Fruit fly (Drosophila melanogaster): Measurements from ENCODE around the gene tzn.

DNA sequence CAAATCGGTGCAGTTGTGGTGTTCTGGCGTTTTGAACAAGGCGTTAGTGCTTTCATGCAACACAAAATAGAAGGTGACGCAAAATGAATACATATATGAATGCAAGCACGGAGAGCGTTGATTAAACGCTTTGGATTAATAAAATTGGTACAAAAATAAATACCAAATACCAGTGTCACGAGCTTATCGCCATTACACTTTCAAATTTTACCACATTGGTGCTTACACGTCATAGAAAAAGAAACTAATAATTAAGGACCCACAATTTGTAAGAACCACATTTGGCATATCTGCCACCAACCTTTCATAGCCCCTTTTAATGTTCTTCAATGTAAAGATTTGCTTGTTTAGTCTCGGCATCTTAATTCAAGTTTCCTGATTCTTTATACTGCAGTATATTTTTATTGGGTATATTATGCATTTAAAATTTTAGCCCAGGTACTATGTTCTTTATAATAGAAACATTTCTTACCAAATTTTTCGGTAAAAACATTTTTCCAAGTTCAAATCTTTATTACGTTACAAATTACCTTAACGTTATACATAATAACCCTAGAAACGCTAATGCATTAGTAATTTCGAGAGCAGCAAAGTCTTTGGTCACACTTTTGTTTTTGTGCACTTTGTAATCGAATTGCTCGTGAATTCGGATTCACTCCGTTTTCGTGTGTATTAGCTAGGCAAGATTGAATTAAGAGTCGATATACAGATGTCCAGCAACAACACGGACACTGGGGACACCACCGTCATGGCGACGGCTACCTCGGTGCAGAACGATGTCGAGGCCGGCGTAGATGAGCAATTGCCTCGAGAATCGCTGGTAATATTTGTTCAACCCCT, 20.0 kb upstream of the tzn start, which contains the start of the genes Pex16 and Pex14:
- no peak for TF ChIP-seq CG10631 (GFP tag; optimal IDR thresholded peaks at IDR 0.05)
- TF ChIP-seq Blimp-1 (GFP tag; optimal IDR thresholded peaks at IDR 0.05): peak; percentile 12
